Worm (Caenorhabditis elegans) whole organism, L4 larva: ENCODE data around the gene F53C11.9.

Experiments
- R02D3.7 ChIP-seq: fragments of 150-350 bp; sonication (generic microtip); optimal IDR thresholded peaks from 3 replicates; lab custom pipeline; 2014; ENCODE audit warnings: missing biosample characterization, missing genetic modification characterization
- ama-1 ChIP-seq: fragments of 150-350 bp; optimal IDR thresholded peaks from 2 replicates; lab custom pipeline; 2014; ENCODE audit warnings: inconsistent platforms, mixed read lengths
- ceh-20 ChIP-seq: fragments of 200-800 bp; sonication (Bioruptor generic); IDR thresholded peaks from 2 replicates; pipeline ENCODE4 v1.3.6; 2022; ENCODE audit warnings: missing genetic modification reagents, missing genetic modification characterization, missing compliant biosample characterization
- mdt-29 ChIP-seq: fragments of 200-800 bp; sonication (Bioruptor generic); IDR thresholded peaks from 2 replicates; pipeline ENCODE4 v1.3.6; 2022; ENCODE audit warnings: missing genetic modification reagents, missing genetic modification characterization, missing compliant biosample characterization
- nhr-237 ChIP-seq: sonication (generic microtip); optimal IDR thresholded peaks from 2 replicates; lab custom pipeline; 2017; ENCODE audit warnings: missing biosample characterization, missing genetic modification characterization
- nhr-76 ChIP-seq: fragments of 150-350 bp; optimal IDR thresholded peaks from 2 replicates; lab custom pipeline; 2014; ENCODE audit warnings: missing biosample characterization, missing genetic modification characterization
- unc-130 ChIP-seq: sonication (generic microtip); optimal IDR thresholded peaks from 2 replicates; lab custom pipeline; 2016; ENCODE audit warnings: missing genetic modification reagents, missing genetic modification characterization, missing compliant biosample characterization
- zag-1 ChIP-seq: fragments of 150-350 bp; optimal IDR thresholded peaks from 2 replicates; lab custom pipeline; 2014; ENCODE audit warnings: missing biosample characterization, missing genetic modification characterization

DNA sequence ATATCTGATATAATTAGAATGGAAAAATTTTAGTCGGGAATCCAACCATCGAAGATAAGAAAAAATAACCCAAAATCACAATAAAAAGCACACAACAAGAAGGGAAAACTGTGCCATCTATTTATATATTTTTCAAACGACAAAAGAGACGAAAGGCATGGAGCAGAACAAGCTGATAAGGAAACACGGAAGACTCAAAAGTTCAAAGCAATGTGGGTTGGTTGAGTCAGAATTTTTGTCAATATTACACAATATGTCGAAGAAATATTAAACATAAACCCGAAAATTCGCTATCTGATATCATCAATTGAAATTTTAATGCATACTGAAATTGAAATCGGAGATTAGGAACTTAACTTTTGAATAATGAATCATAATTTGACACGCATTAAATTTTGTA is 32.9 kb upstream of the F53C11.9 start, which contains the start of gene F35E12.9:
- TF ChIP-seq nhr-76 (tag; lab: Kevin White, UChicago) (no peak), R02D3.7 (tag; lab: Kevin White, UChicago) (no peak), ama-1 (lab: Kevin White, UChicago) (no peak), unc-130 (GFP tag; lab: Kevin White, UChicago) (no peak), ceh-20 (GFP tag; lab: Robert Waterston, UW) (no peak), mdt-29 (GFP tag; lab: Robert Waterston, UW) (no peak), zag-1 (tag; lab: Kevin White, UChicago) (no peak), nhr-237 (no peak)
